Worm (Caenorhabditis elegans) whole organism, L4/young adult: ENCODE results near the gene F22B5.10.

Experiments used
- W03F9.2 ChIP-seq: fragments of 150-350 bp; optimal IDR thresholded peaks from 2 replicates; lab custom pipeline; 2014; ENCODE audit warnings: missing biosample characterization, missing genetic modification characterization
- dao-5 ChIP-seq: sonication (generic microtip); optimal IDR thresholded peaks from 2 replicates; lab custom pipeline; 2016; ENCODE audit warnings: missing genotype, missing genetic modification characterization, moderate library complexity, missing compliant biosample characterization

- TF ChIP-seq W03F9.2 (tag; lab: Kevin White, UChicago), result no peak
- no peak for TF ChIP-seq dao-5 (tag; lab: Kevin White, UChicago)
Observed at ce11 chrII:8480166-8480565, 13.2 kb downstream of the F22B5.10 start, which contains the start of gene lact-4.
